Fruit fly (Drosophila melanogaster): ENCODE data around the gene CG9921.

DNA sequence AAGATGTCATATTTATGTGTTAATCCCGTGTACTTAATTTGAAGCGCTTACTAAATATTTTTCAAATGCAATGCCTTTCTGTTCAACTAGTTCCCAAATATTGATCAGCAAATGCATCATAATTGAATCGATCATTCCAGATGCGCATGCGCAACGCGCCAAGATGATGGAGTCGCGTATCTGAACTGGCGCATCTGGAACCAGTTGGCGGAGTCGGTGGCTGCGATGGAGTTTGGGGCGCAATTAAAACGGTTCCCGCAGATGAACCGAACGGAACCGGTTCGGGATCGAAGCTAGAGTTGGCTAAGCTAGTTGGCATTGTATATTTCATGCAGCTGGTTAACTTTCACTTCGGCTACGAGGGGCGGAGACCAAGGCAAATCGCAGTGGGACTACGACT is 7.9 kb downstream of the CG9921 start, which contains the start of gene CalpC:
- no peak for TF ChIP-seq CG11617 (GFP tag; optimal IDR thresholded peaks at IDR 0.05)
- no peak for TF ChIP-seq CG12768 (GFP tag; optimal IDR thresholded peaks at IDR 0.05)
- no peak for TF ChIP-seq Crg-1 (GFP tag; optimal IDR thresholded peaks at IDR 0.05)
- TF ChIP-seq cnc (optimal IDR thresholded peaks at IDR 0.05) = no peak
- no peak for TF ChIP-seq toe (GFP tag; optimal IDR thresholded peaks at IDR 0.05)
- TF ChIP-seq CG7045 (GFP tag; optimal IDR thresholded peaks at IDR 0.05) = no peak
- no peak for TF ChIP-seq CG1620 (GFP tag; optimal IDR thresholded peaks at IDR 0.05)
- TF ChIP-seq bab1 (GFP tag; optimal IDR thresholded peaks at IDR 0.05) = no peak

Measured in whole organism, adult.